Worm (Caenorhabditis elegans) whole organism, L2 larva: Measurements from ENCODE around the gene nhr-80.

ENCODE experiments used
- C34F6.9 ChIP-seq: fragments of 150-350 bp; optimal IDR thresholded peaks from 2 replicates; lab custom pipeline; 2014; ENCODE audit warnings: missing biosample characterization, missing genetic modification characterization
- F13H6.1 ChIP-seq: sonication (generic microtip); optimal IDR thresholded peaks from 2 replicates; lab custom pipeline; 2016; ENCODE audit warnings: missing genetic modification characterization, missing compliant biosample characterization
- R02D3.7 ChIP-seq: fragments of 150-350 bp; optimal IDR thresholded peaks from 2 replicates; lab custom pipeline; 2014; ENCODE audit warnings: missing biosample characterization, missing genetic modification characterization
- Y55F3AM.14 ChIP-seq: fragments of 200-800 bp; sonication (Bioruptor generic); optimal IDR thresholded peaks from 2 replicates; lab custom pipeline; 2018; ENCODE audit warnings: mild to moderate bottlenecking, missing genetic modification characterization, missing compliant biosample characterization
- ZK546.5 ChIP-seq: sonication (generic microtip); optimal IDR thresholded peaks from 2 replicates; lab custom pipeline; 2017; ENCODE audit warnings: missing biosample characterization, missing genetic modification characterization
- alr-1 ChIP-seq: fragments of 150-350 bp; optimal IDR thresholded peaks from 2 replicates; lab custom pipeline; 2014; ENCODE audit warnings: missing biosample characterization, missing genetic modification characterization
- aly-2 ChIP-seq: fragments of 150-350 bp; optimal IDR thresholded peaks from 2 replicates; lab custom pipeline; 2014; ENCODE audit warnings: missing biosample characterization, missing genetic modification characterization
- ama-1 ChIP-seq: fragments of 150-350 bp; optimal IDR thresholded peaks from 2 replicates; lab custom pipeline; 2018; ENCODE audit warnings: inconsistent platforms
- blmp-1 ChIP-seq: sonication (generic microtip); optimal IDR thresholded peaks from 2 replicates; lab custom pipeline; 2017; ENCODE audit warnings: missing genetic modification characterization, mild to moderate bottlenecking, missing compliant biosample characterization, antibody characterized with exemption, moderate library complexity; ENCODE audit not compliant: insufficient read depth
- ceh-16 ChIP-seq: fragments of 150-350 bp; optimal IDR thresholded peaks from 2 replicates; lab custom pipeline; 2014; ENCODE audit warnings: missing biosample characterization, missing genetic modification characterization
- ceh-82 ChIP-seq: fragments of 150-350 bp; optimal IDR thresholded peaks from 2 replicates; lab custom pipeline; 2014; ENCODE audit warnings: missing biosample characterization, missing genetic modification characterization
- crh-2 ChIP-seq: sonication (generic microtip); optimal IDR thresholded peaks from 2 replicates; lab custom pipeline; 2017; ENCODE audit warnings: missing biosample characterization, missing genetic modification characterization
- dmd-4 ChIP-seq: sonication (generic microtip); optimal IDR thresholded peaks from 2 replicates; lab custom pipeline; 2017; ENCODE audit warnings: missing biosample characterization, missing genetic modification characterization
- egl-27 ChIP-seq: sonication (generic microtip); optimal IDR thresholded peaks from 3 replicates; lab custom pipeline; 2017; ENCODE audit warnings: missing biosample characterization, missing genetic modification reagents, missing genetic modification characterization
- elt-1 ChIP-seq: fragments of 150-350 bp; optimal IDR thresholded peaks from 2 replicates; lab custom pipeline; 2014; ENCODE audit warnings: missing biosample characterization, missing genetic modification characterization
- elt-3 ChIP-seq: sonication (generic microtip); optimal IDR thresholded peaks from 2 replicates; lab custom pipeline; 2017; ENCODE audit warnings: missing biosample characterization, missing genetic modification characterization
- fos-1 ChIP-seq: fragments of 150-350 bp; optimal IDR thresholded peaks from 2 replicates; lab custom pipeline; 2014; ENCODE audit warnings: missing biosample characterization, missing genetic modification characterization
- gmeb-1 ChIP-seq: fragments of 150-350 bp; optimal IDR thresholded peaks from 2 replicates; lab custom pipeline; 2014; ENCODE audit warnings: missing biosample characterization, missing genetic modification characterization
- lin-11 ChIP-seq: fragments of 150-350 bp; sonication (generic microtip); optimal IDR thresholded peaks from 2 replicates; lab custom pipeline; 2014; ENCODE audit warnings: missing biosample characterization, missing genetic modification characterization, inconsistent platforms, mixed read lengths
- lin-13 ChIP-seq: fragments of 150-350 bp; optimal IDR thresholded peaks from 2 replicates; lab custom pipeline; 2014; ENCODE audit warnings: missing biosample characterization, missing genetic modification reagents, missing genetic modification characterization
- lin-39 ChIP-seq: fragments of 150-350 bp; optimal IDR thresholded peaks from 2 replicates; lab custom pipeline; 2014; ENCODE audit warnings: missing biosample characterization, missing genetic modification reagents, missing genetic modification characterization
- lsy-2 ChIP-seq, 2 experiments: fragments of 150-350 bp in 1 of 2; sonication (generic microtip) in 1 of 2; optimal IDR thresholded peaks; 2 replicates each; lab custom pipeline; 2014 to 2017; ENCODE audit warnings: missing biosample characterization in 2 of 2, missing genetic modification characterization in 2 of 2
- mab-5 ChIP-seq: fragments of 150-350 bp; optimal IDR thresholded peaks from 2 replicates; lab custom pipeline; 2014; ENCODE audit warnings: missing biosample characterization, missing genetic modification characterization
- mbf-1 ChIP-seq: sonication (generic microtip); optimal IDR thresholded peaks from 2 replicates; lab custom pipeline; 2017; ENCODE audit warnings: missing biosample characterization, missing genetic modification characterization
- mdl-1 ChIP-seq, 2 experiments: fragments of 150-350 bp in 1 of 2; sonication (generic microtip) in 1 of 2; optimal IDR thresholded peaks; 2 replicates each; lab custom pipeline; 2017; ENCODE audit warnings: missing biosample characterization in 2 of 2, missing genetic modification characterization in 2 of 2
- nhr-10 ChIP-seq: sonication (generic microtip); optimal IDR thresholded peaks from 2 replicates; lab custom pipeline; 2017; ENCODE audit warnings: missing biosample characterization, missing genetic modification characterization
- nhr-11 ChIP-seq: fragments of 150-350 bp; optimal IDR thresholded peaks from 2 replicates; lab custom pipeline; 2014; ENCODE audit warnings: missing biosample characterization, missing genetic modification characterization
- nhr-12 ChIP-seq: fragments of 150-350 bp; optimal IDR thresholded peaks from 2 replicates; lab custom pipeline; 2014; ENCODE audit warnings: missing biosample characterization, missing genetic modification characterization
- nhr-129 ChIP-seq: fragments of 150-350 bp; optimal IDR thresholded peaks from 2 replicates; lab custom pipeline; 2014; ENCODE audit warnings: missing biosample characterization, missing genetic modification characterization
- nhr-21 ChIP-seq: fragments of 150-350 bp; optimal IDR thresholded peaks from 2 replicates; lab custom pipeline; 2014; ENCODE audit warnings: missing biosample characterization, missing genetic modification characterization
- nhr-23 ChIP-seq: fragments of 150-350 bp; optimal IDR thresholded peaks from 2 replicates; lab custom pipeline; 2014; ENCODE audit warnings: missing biosample characterization, missing genetic modification reagents, missing genetic modification characterization
- nhr-237 ChIP-seq: fragments of 150-350 bp; optimal IDR thresholded peaks from 2 replicates; lab custom pipeline; 2014; ENCODE audit warnings: missing biosample characterization, missing genetic modification characterization
- nhr-25 ChIP-seq: fragments of 150-350 bp; sonication (generic microtip); optimal IDR thresholded peaks from 3 replicates; lab custom pipeline; 2014; ENCODE audit warnings: missing biosample characterization, missing genetic modification characterization
- nhr-6 ChIP-seq: fragments of 150-350 bp; optimal IDR thresholded peaks from 2 replicates; lab custom pipeline; 2014; ENCODE audit warnings: missing biosample characterization, missing genetic modification characterization
- nhr-77 ChIP-seq: fragments of 150-350 bp; optimal IDR thresholded peaks from 2 replicates; lab custom pipeline; 2014; ENCODE audit warnings: missing biosample characterization, missing genetic modification characterization
- peb-1 ChIP-seq: fragments of 150-350 bp; optimal IDR thresholded peaks from 2 replicates; lab custom pipeline; 2014; ENCODE audit warnings: missing biosample characterization, missing genetic modification characterization
- sem-4 ChIP-seq: fragments of 150-350 bp; optimal IDR thresholded peaks from 2 replicates; lab custom pipeline; 2014; ENCODE audit warnings: missing biosample characterization, missing genetic modification reagents, missing genetic modification characterization
- skn-1 ChIP-seq: sonication (generic microtip); optimal IDR thresholded peaks from 2 replicates; lab custom pipeline; 2017; ENCODE audit warnings: missing biosample characterization, missing genetic modification characterization
- sma-3 ChIP-seq: sonication (generic microtip); optimal IDR thresholded peaks from 2 replicates; lab custom pipeline; 2016; ENCODE audit warnings: missing genetic modification reagents, missing genetic modification characterization, missing compliant biosample characterization
- sma-9 ChIP-seq, 2 experiments: fragments of 150-350 bp in 1 of 2; sonication (generic microtip) in 1 of 2; optimal IDR thresholded peaks; 2 replicates each; lab custom pipeline; 2014 to 2016; ENCODE audit warnings: missing genetic modification characterization in 2 of 2, mild to moderate bottlenecking in 1 of 2, missing biosample characterization in 1 of 2, missing compliant biosample characterization in 1 of 2, missing genetic modification reagents in 1 of 2, moderate library complexity in 1 of 2
- snpc-4 ChIP-seq: fragments of 150-350 bp; optimal IDR thresholded peaks from 2 replicates; lab custom pipeline; 2014; ENCODE audit warnings: missing biosample characterization, missing genetic modification characterization
- unc-39 ChIP-seq: fragments of 150-350 bp; optimal IDR thresholded peaks from 2 replicates; lab custom pipeline; 2014; ENCODE audit warnings: missing biosample characterization, missing genetic modification characterization
- unc-55 ChIP-seq: fragments of 150-350 bp; sonication (generic microtip); optimal IDR thresholded peaks from 3 replicates; lab custom pipeline; 2014; ENCODE audit warnings: missing biosample characterization, missing genetic modification reagents, missing genetic modification characterization
- unc-62 ChIP-seq: fragments of 150-350 bp; optimal IDR thresholded peaks from 2 replicates; lab custom pipeline; 2014; ENCODE audit warnings: missing biosample characterization, missing genetic modification reagents, missing genetic modification characterization
- zag-1 ChIP-seq: fragments of 150-350 bp; optimal IDR thresholded peaks from 2 replicates; lab custom pipeline; 2014; ENCODE audit warnings: missing biosample characterization, missing genetic modification characterization
- ztf-1 ChIP-seq: fragments of 200-800 bp; sonication (Bioruptor generic); conservative IDR thresholded peaks from 2 replicates; pipeline ENCODE4 v1.3.6; 2022; ENCODE audit warnings: missing genetic modification characterization, missing compliant biosample characterization
- ztf-11 ChIP-seq: sonication (generic microtip); optimal IDR thresholded peaks from 2 replicates; lab custom pipeline; 2017; ENCODE audit warnings: missing biosample characterization, missing genetic modification characterization
- ztf-4 ChIP-seq: fragments of 150-350 bp; optimal IDR thresholded peaks from 2 replicates; lab custom pipeline; 2014; ENCODE audit warnings: missing biosample characterization, missing genetic modification characterization

nhr-80 gene

DNA sequence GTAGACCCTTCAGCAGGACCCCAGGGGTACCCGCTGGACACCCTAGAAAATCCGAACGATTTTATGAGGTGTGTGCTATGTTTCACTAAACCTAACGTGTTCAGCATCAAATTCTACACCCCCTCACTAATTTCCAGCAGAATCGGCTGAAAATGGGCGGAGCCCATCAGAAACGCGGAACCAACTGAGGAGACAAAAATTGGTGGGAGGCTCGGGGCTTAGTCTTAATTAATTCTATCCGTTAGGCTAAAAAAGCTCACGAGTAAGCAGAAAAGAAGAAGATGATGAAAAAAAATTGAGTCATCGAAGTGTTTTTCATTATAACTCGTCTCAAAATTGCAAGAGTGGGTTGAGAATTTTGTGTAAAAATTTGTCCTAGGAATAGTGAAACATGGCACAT is 14.2 kb upstream of the nhr-80 start:
- TF ChIP-seq nhr-23 (tag; lab: Kevin White, UChicago) (no peak), zag-1 (tag; lab: Kevin White, UChicago) (no peak), lin-39 (tag; lab: Kevin White, UChicago) (no peak)

DNA sequence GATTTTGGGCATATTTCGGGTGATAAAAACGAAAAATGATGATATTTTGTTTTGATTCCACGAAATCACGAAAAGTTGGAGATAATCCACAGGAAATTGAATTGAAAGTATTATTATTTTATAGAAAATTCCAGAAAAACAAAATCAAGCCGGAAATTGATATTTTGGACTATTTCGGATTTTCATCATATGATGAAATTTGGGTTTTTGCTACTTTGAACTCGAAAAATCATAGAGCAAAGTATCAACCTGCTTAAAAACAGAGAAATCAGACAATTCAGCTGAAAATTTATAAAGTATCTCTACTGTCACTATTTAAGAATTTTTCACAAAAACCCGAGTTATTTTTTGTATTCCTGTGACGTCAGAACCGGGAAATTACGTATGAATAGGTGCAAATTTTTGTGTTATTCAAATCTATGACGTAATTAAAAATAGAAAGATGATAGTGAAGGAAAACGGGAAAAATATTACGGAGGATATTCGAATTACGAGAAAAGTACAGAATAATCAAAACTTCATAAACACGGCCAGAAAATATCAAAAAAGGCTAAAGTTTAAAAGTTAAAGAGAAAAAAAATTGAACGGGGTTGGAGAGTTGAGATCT is 12.8 kb upstream of the nhr-80 start:
- TF ChIP-seq nhr-12 (tag; lab: Kevin White, UChicago): no peak
- TF ChIP-seq ztf-11: no peak
- TF ChIP-seq ztf-1: no peak
- no peak for TF ChIP-seq R02D3.7
- TF ChIP-seq, all 48 proteins: peak for 0

DNA sequence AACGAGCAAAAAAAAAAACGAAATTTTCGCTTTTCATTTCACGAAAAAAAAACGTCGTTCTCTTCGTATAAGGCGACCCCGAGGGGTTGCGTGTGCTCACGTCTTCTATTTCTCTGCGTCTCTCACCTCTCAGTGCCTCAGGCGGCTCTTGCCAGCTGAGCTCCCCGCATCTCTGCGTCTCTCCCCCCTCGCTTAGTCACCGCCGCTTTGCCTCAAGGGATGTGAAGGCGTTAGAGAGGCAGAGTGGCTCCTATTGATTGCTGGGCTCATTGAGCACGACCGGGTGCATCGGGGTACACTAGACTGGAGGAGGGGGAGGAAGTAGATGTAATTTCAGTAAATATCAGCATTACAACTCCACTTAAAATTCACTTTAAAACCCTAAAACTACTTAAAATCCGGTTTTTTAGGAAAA is 10.9 kb upstream of the nhr-80 start:
- no peak for TF ChIP-seq nhr-25 (tag; lab: Kevin White, UChicago)
- no peak for TF ChIP-seq gmeb-1 (tag; lab: Kevin White, UChicago)
- no peak for TF ChIP-seq elt-1
- no peak for TF ChIP-seq dmd-4 (tag; lab: Kevin White, UChicago)
- TF ChIP-seq nhr-11 (tag; lab: Kevin White, UChicago): no peak
- TF ChIP-seq sem-4 (tag; lab: Kevin White, UChicago): no peak
- TF ChIP-seq peb-1 (tag; lab: Kevin White, UChicago): no peak
- no peak for TF ChIP-seq unc-62 (GFP tag; lab: Kevin White, UChicago)
- peak; percentile 87 for TF ChIP-seq sma-9 (GFP tag; optimal IDR thresholded peaks at IDR 0.05; lab: Kevin White, UChicago)
- TF ChIP-seq sma-9 (tag; optimal IDR thresholded peaks at IDR 0.05; lab: Kevin White, UChicago): no peak
- no peak for TF ChIP-seq nhr-12 (tag; lab: Kevin White, UChicago)
- peak; percentile 33 for TF ChIP-seq nhr-21 (tag; lab: Kevin White, UChicago)
- TF ChIP-seq crh-2 (tag; lab: Kevin White, UChicago): peak; percentile 54
- TF ChIP-seq F13H6.1: peak; percentile 77
- peak; percentile 88 for TF ChIP-seq unc-55 (GFP tag; lab: Kevin White, UChicago)
- TF ChIP-seq nhr-129 (tag; lab: Kevin White, UChicago): peak; percentile 75
- no peak for TF ChIP-seq lin-39 (tag; lab: Kevin White, UChicago)
- no peak for TF ChIP-seq blmp-1 (tag; lab: Kevin White, UChicago)
- peak; percentile 22 for TF ChIP-seq fos-1
- TF ChIP-seq nhr-23 (tag; lab: Kevin White, UChicago): no peak
- TF ChIP-seq skn-1: no peak
- peak; percentile 86 for TF ChIP-seq lin-11 (tag; lab: Kevin White, UChicago)
- TF ChIP-seq ZK546.5 (tag; lab: Kevin White, UChicago): no peak
- no peak for TF ChIP-seq nhr-10 (tag; lab: Kevin White, UChicago)
- TF ChIP-seq lsy-2 (tag; optimal IDR thresholded peaks at IDR 0.05; lab: Kevin White, UChicago): peak; percentile 44 to 70
- TF ChIP-seq C34F6.9 (tag; lab: Kevin White, UChicago): peak; percentile 79
- no peak for TF ChIP-seq R02D3.7
- TF ChIP-seq mab-5 (tag; lab: Kevin White, UChicago): peak; percentile 32
- TF ChIP-seq egl-27: peak; percentile 59
- TF ChIP-seq ama-1: no peak
- peak; percentile 47 for TF ChIP-seq ztf-4 (tag; lab: Kevin White, UChicago)
- TF ChIP-seq elt-3 (tag; lab: Kevin White, UChicago): no peak
- no peak for TF ChIP-seq ceh-16 (tag; lab: Kevin White, UChicago)
- TF ChIP-seq nhr-237 (tag; lab: Kevin White, UChicago): no peak
- TF ChIP-seq Y55F3AM.14 (GFP tag; lab: Kevin White, UChicago): peak; percentile 11
- TF ChIP-seq ceh-82 (tag; lab: Kevin White, UChicago): peak; percentile 17
- peak; percentile 62 for TF ChIP-seq lin-13
- TF ChIP-seq ztf-1: no peak
- no peak for TF ChIP-seq snpc-4
- TF ChIP-seq mdl-1 (tag; optimal IDR thresholded peaks at IDR 0.05; lab: Kevin White, UChicago): peak; percentile 72 to 85
- TF ChIP-seq alr-1 (tag; lab: Kevin White, UChicago): no peak
- TF ChIP-seq zag-1 (tag; lab: Kevin White, UChicago): peak; percentile 74
- TF ChIP-seq mbf-1 (tag; lab: Kevin White, UChicago): no peak
- TF ChIP-seq nhr-77: no peak
- no peak for TF ChIP-seq aly-2 (tag; lab: Kevin White, UChicago)
- no peak for TF ChIP-seq ztf-11
- TF ChIP-seq unc-39 (tag; lab: Kevin White, UChicago): no peak
- TF ChIP-seq sma-3 (GFP tag; lab: Kevin White, UChicago): no peak
- peak; percentile 39 for TF ChIP-seq nhr-6 (tag; lab: Kevin White, UChicago)
